Worm (Caenorhabditis elegans) whole organism, L4 larva: ENCODE results near the gene T05E12.6.

Source experiments
- F10B5.3 ChIP-seq: sonication (generic microtip); optimal IDR thresholded peaks from 2 replicates; lab custom pipeline; 2016; ENCODE audit warnings: mild to moderate bottlenecking, missing genetic modification characterization, missing compliant biosample characterization
- F49E8.2 ChIP-seq: sonication (generic microtip); optimal IDR thresholded peaks from 2 replicates; lab custom pipeline; 2016; ENCODE audit warnings: missing compliant biosample characterization, mild to moderate bottlenecking, missing genetic modification characterization, borderline replicate concordance
- T20F7.1 ChIP-seq: fragments of 200-800 bp; sonication (Bioruptor generic); optimal IDR thresholded peaks from 2 replicates; lab custom pipeline; 2018; ENCODE audit warnings: mild to moderate bottlenecking, missing genetic modification characterization, missing compliant biosample characterization
- Y105C5A.15 ChIP-seq: fragments of 200-800 bp; sonication (Bioruptor generic); IDR thresholded peaks from 2 replicates; pipeline ENCODE4 v1.3.6; 2022; ENCODE audit warnings: missing genetic modification characterization, missing compliant biosample characterization
- Y48G9A.11 ChIP-seq: fragments of 200-800 bp; sonication (Bioruptor generic); IDR thresholded peaks from 2 replicates; pipeline ENCODE4 v1.3.6; 2022; ENCODE audit warnings: missing genetic modification reagents, missing genetic modification characterization, missing compliant biosample characterization
- Y5F2A.4 ChIP-seq: fragments of 200-800 bp; sonication (Bioruptor generic); optimal IDR thresholded peaks from 2 replicates; lab custom pipeline; 2018; ENCODE audit warnings: mild to moderate bottlenecking, missing genetic modification characterization, missing compliant biosample characterization
- Y75B8A.6 ChIP-seq: fragments of 200-800 bp; sonication (Bioruptor generic); IDR thresholded peaks from 2 replicates; pipeline ENCODE4 v1.3.6; 2022; ENCODE audit warnings: missing genetic modification reagents, missing genetic modification characterization, missing compliant biosample characterization
- ZK546.5 ChIP-seq, 2 experiments: sonication (generic microtip); optimal IDR thresholded peaks; 2 replicates each; lab custom pipeline; 2017; ENCODE audit warnings: missing biosample characterization in 2 of 2, missing genetic modification characterization in 2 of 2
- aha-1 ChIP-seq: fragments of 150-350 bp; peaks from one replicate; lab custom pipeline; 2014; ENCODE audit warnings: missing biosample characterization, missing genetic modification characterization
- ama-1 ChIP-seq: fragments of 150-350 bp; optimal IDR thresholded peaks from 2 replicates; lab custom pipeline; 2014; ENCODE audit warnings: inconsistent platforms, mixed read lengths
- ctbp-1 ChIP-seq: fragments of 200-800 bp; sonication (Bioruptor generic); IDR thresholded peaks from 2 replicates; pipeline ENCODE4 v1.3.6; 2022; ENCODE audit warnings: missing genetic modification reagents, missing genetic modification characterization, missing compliant biosample characterization
- daf-12 ChIP-seq: fragments of 150-350 bp; optimal IDR thresholded peaks from 2 replicates; lab custom pipeline; 2014; ENCODE audit warnings: missing biosample characterization, missing genetic modification reagents, missing genetic modification characterization
- daf-16 ChIP-seq, 3 experiments: sonication (generic microtip); optimal IDR thresholded peaks; 2 replicates each; lab custom pipeline; 2016 to 2017; ENCODE audit warnings: missing genetic modification characterization in 3 of 3, missing genetic modification reagents in 3 of 3, mild to moderate bottlenecking in 2 of 3, missing compliant biosample characterization in 2 of 3, missing biosample characterization in 1 of 3, moderate library complexity in 1 of 3
- dmd-6 ChIP-seq: fragments of 200-800 bp; sonication (Bioruptor generic); IDR thresholded peaks from 2 replicates; pipeline ENCODE4 v1.3.6; 2022; ENCODE audit warnings: missing genetic modification reagents, missing genetic modification characterization, missing compliant biosample characterization
- duxl-1 ChIP-seq: sonication (generic microtip); optimal IDR thresholded peaks from 2 replicates; lab custom pipeline; 2016; ENCODE audit warnings: mild to moderate bottlenecking, missing genetic modification characterization, moderate library complexity, missing compliant biosample characterization; ENCODE audit not compliant: poor library complexity
- dve-1 ChIP-seq: sonication (generic microtip); optimal IDR thresholded peaks from 2 replicates; lab custom pipeline; 2017; ENCODE audit warnings: antibody characterized with exemption, mild to moderate bottlenecking, missing genetic modification characterization, missing compliant biosample characterization; ENCODE audit not compliant: insufficient read depth
- egl-27 ChIP-seq: sonication (generic microtip); optimal IDR thresholded peaks from 3 replicates; lab custom pipeline; 2017; ENCODE audit warnings: missing biosample characterization, missing genetic modification reagents, missing genetic modification characterization
- fkh-10 ChIP-seq: fragments of 150-350 bp; optimal IDR thresholded peaks from 2 replicates; lab custom pipeline; 2014; ENCODE audit warnings: missing biosample characterization, missing genetic modification reagents, missing genetic modification characterization
- hlh-11 ChIP-seq: fragments of 200-800 bp; sonication (Bioruptor generic); optimal IDR thresholded peaks from 2 replicates; lab custom pipeline; 2018; ENCODE audit warnings: mild to moderate bottlenecking, missing genetic modification characterization, missing compliant biosample characterization
- lin-13 ChIP-seq: fragments of 150-350 bp; optimal IDR thresholded peaks from 2 replicates; lab custom pipeline; 2014; ENCODE audit warnings: missing biosample characterization, missing genetic modification reagents, missing genetic modification characterization
- lin-38 ChIP-seq: fragments of 200-800 bp; sonication (Bioruptor generic); IDR thresholded peaks from 2 replicates; pipeline ENCODE4 v1.3.6; 2022; ENCODE audit warnings: missing genetic modification reagents, missing genetic modification characterization, missing compliant biosample characterization
- lin-39 ChIP-seq: fragments of 150-350 bp; optimal IDR thresholded peaks from 2 replicates; lab custom pipeline; 2014; ENCODE audit warnings: missing biosample characterization, missing genetic modification reagents, missing genetic modification characterization
- madf-9 ChIP-seq: fragments of 200-800 bp; sonication (Bioruptor generic); conservative IDR thresholded peaks from 2 replicates; pipeline ENCODE4 v1.3.6; 2022; ENCODE audit warnings: missing genetic modification reagents, missing genetic modification characterization, missing compliant biosample characterization
- mdl-1 ChIP-seq, 2 experiments: fragments of 150-350 bp in 1 of 2; sonication (generic microtip) in 1 of 2; optimal IDR thresholded peaks; 2 replicates each; lab custom pipeline; 2014 to 2017; ENCODE audit warnings: missing biosample characterization in 2 of 2, missing genetic modification characterization in 2 of 2
- mdt-29 ChIP-seq: fragments of 200-800 bp; sonication (Bioruptor generic); IDR thresholded peaks from 2 replicates; pipeline ENCODE4 v1.3.6; 2022; ENCODE audit warnings: missing genetic modification reagents, missing genetic modification characterization, missing compliant biosample characterization
- nhr-11 ChIP-seq: fragments of 150-350 bp; optimal IDR thresholded peaks from 2 replicates; lab custom pipeline; 2014; ENCODE audit warnings: missing biosample characterization, missing genetic modification characterization
- nhr-237 ChIP-seq: sonication (generic microtip); optimal IDR thresholded peaks from 2 replicates; lab custom pipeline; 2017; ENCODE audit warnings: missing biosample characterization, missing genetic modification characterization
- nhr-28 ChIP-seq: fragments of 150-350 bp; optimal IDR thresholded peaks from 2 replicates; lab custom pipeline; 2014; ENCODE audit warnings: missing biosample characterization, missing genetic modification characterization
- nhr-42 ChIP-seq: fragments of 200-800 bp; sonication (Bioruptor generic); IDR thresholded peaks from 2 replicates; pipeline ENCODE4 v1.3.6; 2022; ENCODE audit warnings: missing genetic modification characterization, missing compliant biosample characterization
- nhr-6 ChIP-seq: fragments of 150-350 bp; optimal IDR thresholded peaks from 2 replicates; lab custom pipeline; 2014; ENCODE audit warnings: missing biosample characterization, missing genetic modification characterization
- set-16 ChIP-seq: fragments of 200-800 bp; sonication (Bioruptor generic); IDR thresholded peaks from 2 replicates; pipeline ENCODE4 v1.3.6; 2022; ENCODE audit warnings: missing genetic modification reagents, missing genetic modification characterization, missing compliant biosample characterization
- spr-3 ChIP-seq: fragments of 200-800 bp; sonication (Bioruptor generic); optimal IDR thresholded peaks from 2 replicates; lab custom pipeline; 2018; ENCODE audit warnings: mild to moderate bottlenecking, missing genetic modification characterization, missing compliant biosample characterization
- unc-130 ChIP-seq: sonication (generic microtip); optimal IDR thresholded peaks from 2 replicates; lab custom pipeline; 2016; ENCODE audit warnings: missing genetic modification reagents, missing genetic modification characterization, missing compliant biosample characterization
- unc-62 ChIP-seq, 3 experiments: fragments of 150-350 bp in 1 of 3; sonication (generic microtip); optimal IDR thresholded peaks in 2 of 3; peaks in 1 of 3; 1 replicate in 1 of 3; 2 replicates in 2 of 3; lab custom pipeline; 2014 to 2017; ENCODE audit warnings: missing biosample characterization in 3 of 3, missing genetic modification characterization in 3 of 3, missing genetic modification reagents in 3 of 3, missing genotype in 1 of 3
- zip-11 ChIP-seq: fragments of 200-800 bp; sonication (Bioruptor generic); IDR thresholded peaks from 2 replicates; pipeline ENCODE4 v1.3.6; 2022; ENCODE audit warnings: missing genetic modification characterization, missing compliant biosample characterization
- zip-2 ChIP-seq: fragments of 150-350 bp; optimal IDR thresholded peaks from 2 replicates; lab custom pipeline; 2014; ENCODE audit warnings: missing biosample characterization, missing genetic modification characterization
- ztf-7 ChIP-seq: fragments of 150-350 bp; optimal IDR thresholded peaks from 2 replicates; lab custom pipeline; 2014; ENCODE audit warnings: missing biosample characterization, missing genetic modification characterization

The T05E12.6 gene

DNA sequence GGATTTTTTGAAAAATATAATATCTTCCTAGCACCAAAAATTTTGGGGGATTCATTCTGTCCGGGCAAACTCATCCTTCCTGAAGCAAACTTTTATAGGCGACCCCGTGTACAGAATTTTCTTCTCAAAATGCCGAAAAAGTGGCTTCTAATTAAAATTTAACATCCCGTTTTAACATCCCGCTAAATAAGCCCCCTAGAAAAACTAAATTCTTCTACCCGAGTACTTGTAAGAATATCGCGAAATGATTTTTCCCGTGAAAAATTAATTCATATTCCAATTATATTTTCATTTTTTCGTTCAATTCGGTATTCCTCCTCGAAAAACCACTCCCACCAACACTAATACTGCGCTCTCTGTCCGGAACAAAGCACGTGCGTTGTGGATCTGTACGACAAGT lies 20.4 kb downstream of the T05E12.6 start, which contains the start of gene T05E12.8:
T05E12.8 (plus strand) TSS at position 301 of the 400 bp plus-strand sequence.
- TF ChIP-seq mdl-1 (tag; optimal IDR thresholded peaks at IDR 0.05; lab: Kevin White, UChicago) = no peak
- TF ChIP-seq zip-2 = no peak
- no peak for TF ChIP-seq mdt-29 (GFP tag; lab: Robert Waterston, UW)

ce11 chrV:17066634-17067033 lies 22.6 kb downstream of the T05E12.6 start:
- no peak for TF ChIP-seq nhr-42 (GFP tag; lab: Robert Waterston, UW)
- peak; percentile 94 for TF ChIP-seq aha-1 (tag; lab: Kevin White, UChicago)

ce11 chrV:17064676-17065075 lies 24.6 kb downstream of the T05E12.6 start, which contains the start of gene srh-255:
srh-255 (plus strand) TSS chrV:17064976.
- TF ChIP-seq hlh-11 (no peak), Y5F2A.4 (GFP tag; lab: Kevin White, UChicago) (no peak), mdl-1 (tag; optimal IDR thresholded peaks at IDR 0.05; lab: Kevin White, UChicago) (no peak), ztf-7 (tag; lab: Kevin White, UChicago) (no peak), duxl-1 (tag; lab: Kevin White, UChicago) (no peak), T20F7.1 (no peak), madf-9 (GFP tag; lab: Robert Waterston, UW) (no peak), daf-12 (tag; lab: Kevin White, UChicago) (no peak), fkh-10 (GFP tag; lab: Kevin White, UChicago) (no peak), ctbp-1 (no peak), lin-39 (tag; lab: Kevin White, UChicago) (no peak), lin-38 (GFP tag; lab: Robert Waterston, UW) (no peak), ZK546.5 (tag; optimal IDR thresholded peaks at IDR 0.05; lab: Kevin White, UChicago) (no peak), F10B5.3 (tag; lab: Kevin White, UChicago) (no peak)

DNA sequence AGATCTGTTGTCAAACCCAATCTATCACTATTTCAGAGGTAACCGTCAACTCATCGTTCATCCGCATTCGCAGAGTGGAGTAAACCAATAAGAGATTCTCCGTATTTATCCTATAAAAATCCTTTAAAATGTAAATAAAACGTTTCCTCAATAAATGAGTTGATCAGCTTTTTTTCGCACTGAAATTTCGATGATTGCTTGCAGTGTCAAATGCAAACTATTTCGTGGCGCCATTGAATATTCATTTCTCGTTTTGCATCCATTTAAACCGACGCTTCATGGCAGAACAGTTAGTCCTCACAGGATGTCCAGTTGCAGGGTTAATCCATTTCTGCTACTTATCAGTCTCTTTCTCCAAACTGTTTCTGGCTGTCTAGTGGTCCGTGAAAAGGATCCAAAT lies 27.7 kb downstream of the T05E12.6 start, which contains the start of gene F28B1.9:
F28B1.9 (plus strand) TSS at position 301 of the 400 bp plus-strand sequence.
- TF ChIP-seq Y48G9A.11 (GFP tag; lab: Robert Waterston, UW) (no peak), nhr-28 (tag; lab: Kevin White, UChicago) (no peak), nhr-11 (tag; lab: Kevin White, UChicago) (no peak), unc-62 (GFP tag; optimal IDR thresholded peaks at IDR 0.05 in 1 of 2; lab: Kevin White, UChicago) (peak in 1 of 2 experiments; percentile 15), unc-62 (tag; optimal IDR thresholded peaks at IDR 0.05; lab: Kevin White, UChicago) (no peak), nhr-6 (tag; lab: Kevin White, UChicago) (no peak)

- TF ChIP-seq Y105C5A.15 (no peak), zip-2 (no peak), set-16 (GFP tag; lab: Robert Waterston, UW) (no peak), unc-130 (no peak), zip-11 (no peak), egl-27 (tag; lab: Kevin White, UChicago) (no peak), lin-39 (tag; lab: Kevin White, UChicago) (no peak), Y5F2A.4 (GFP tag; lab: Kevin White, UChicago) (no peak), nhr-237 (no peak), daf-16 (GFP tag; optimal IDR thresholded peaks at IDR 0.05; lab: Kevin White, UChicago) (no peak), daf-16 (tag; optimal IDR thresholded peaks at IDR 0.05; lab: Kevin White, UChicago) (no peak), unc-62 (GFP tag; optimal IDR thresholded peaks at IDR 0.05 in 1 of 2; lab: Kevin White, UChicago) (no peak), unc-62 (tag; optimal IDR thresholded peaks at IDR 0.05; lab: Kevin White, UChicago) (no peak), Y75B8A.6 (GFP tag; lab: Robert Waterston, UW) (no peak), F49E8.2 (tag; lab: Kevin White, UChicago) (no peak), dve-1 (tag; lab: Kevin White, UChicago) (no peak), dmd-6 (GFP tag; lab: Robert Waterston, UW) (no peak), lin-13 (GFP tag; lab: Kevin White, UChicago) (no peak), spr-3 (GFP tag; lab: Kevin White, UChicago) (no peak), F10B5.3 (tag; lab: Kevin White, UChicago) (no peak), duxl-1 (tag; lab: Kevin White, UChicago) (no peak), ama-1 (no peak)
These were observed 29.3 kb downstream of the T05E12.6 start, which contains the start of gene sri-66 for ce11 chrV:17059987-17060386. sri-66 (plus strand) TSS chrV:17060287.
